Worm (Caenorhabditis elegans): ENCODE results near the gene F54D12.10.

F54D12.10 gene

ce11 chrII:1355480-1355879, 22.7 kb downstream of the F54D12.10 start, which contains the start of gene C13A10.1:
Gene C13A10.1 (minus strand): TSS chrII:1355649.
- TF ChIP-seq dao-5 (tag; optimal IDR thresholded peaks at IDR 0.05) (no peak), him-1 (tag; optimal IDR thresholded peaks at IDR 0.05) (no peak), W03F9.2 (tag; optimal IDR thresholded peaks at IDR 0.05) (no peak)

- TF ChIP-seq dao-5 (tag; optimal IDR thresholded peaks at IDR 0.05) (no peak), him-1 (tag; optimal IDR thresholded peaks at IDR 0.05) (peak; percentile 35), W03F9.2 (tag; optimal IDR thresholded peaks at IDR 0.05) (no peak)
These were observed 33.5 kb downstream of the F54D12.10 start for ce11 chrII:1344524-1345119.

ce11 chrII:1343748-1344147, 34.4 kb downstream of the F54D12.10 start:
- TF ChIP-seq him-1 (tag; optimal IDR thresholded peaks at IDR 0.05) (no peak), W03F9.2 (tag; optimal IDR thresholded peaks at IDR 0.05) (no peak), dao-5 (tag; optimal IDR thresholded peaks at IDR 0.05) (no peak)

- no peak for TF ChIP-seq dao-5 (tag; optimal IDR thresholded peaks at IDR 0.05)
- no peak for TF ChIP-seq W03F9.2 (tag; optimal IDR thresholded peaks at IDR 0.05)
- peak; percentile 15 for TF ChIP-seq him-1 (tag; optimal IDR thresholded peaks at IDR 0.05)
These were observed 36.7 kb downstream of the F54D12.10 start for ce11 chrII:1341416-1341815.

- TF ChIP-seq him-1 (tag; optimal IDR thresholded peaks at IDR 0.05) (no peak), W03F9.2 (tag; optimal IDR thresholded peaks at IDR 0.05) (no peak), dao-5 (tag; optimal IDR thresholded peaks at IDR 0.05) (no peak)
These were observed 38.1 kb downstream of the F54D12.10 start for ce11 chrII:1340049-1340448.

- TF ChIP-seq him-1 (tag; optimal IDR thresholded peaks at IDR 0.05): peak; percentile 19
- TF ChIP-seq dao-5 (tag; optimal IDR thresholded peaks at IDR 0.05): no peak
These were observed 40.0 kb downstream of the F54D12.10 start for ce11 chrII:1338196-1338595.

ce11 chrII:1329887-1330286, 48.3 kb downstream of the F54D12.10 start:
- TF ChIP-seq him-1 (tag; optimal IDR thresholded peaks at IDR 0.05) (no peak), W03F9.2 (tag; optimal IDR thresholded peaks at IDR 0.05) (no peak), dao-5 (tag; optimal IDR thresholded peaks at IDR 0.05) (no peak)
